Fruit fly (Drosophila melanogaster): ENCODE data around the gene Gr36c.

DNA sequence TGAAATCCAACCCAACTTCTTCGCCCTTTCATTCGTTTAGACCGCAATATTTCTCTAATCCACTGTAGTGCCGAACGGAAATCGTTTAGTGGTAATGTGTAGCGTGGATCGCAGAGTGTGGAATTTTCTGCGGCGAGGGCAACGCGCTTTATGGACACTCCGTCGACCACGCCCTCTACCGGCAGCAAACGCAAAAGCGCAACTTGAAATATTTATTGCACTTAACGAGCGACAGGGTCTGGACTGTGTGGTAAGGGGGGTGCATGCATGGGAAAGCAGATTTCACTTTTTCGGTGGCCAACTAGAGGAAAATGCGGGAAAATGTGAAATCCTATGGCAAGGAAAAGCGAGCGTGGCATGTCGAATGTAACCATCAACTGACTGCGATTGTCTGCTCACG lies 15.1 kb downstream of the Gr36c start:
- TF ChIP-seq CG8478 (optimal IDR thresholded peaks at IDR 0.05) (no peak), CTCF (optimal IDR thresholded peaks at IDR 0.05) (peak; percentile 65 to 82)

Data from S2 (cell line).